Fruit fly (Drosophila melanogaster) whole organism, embryonic: ENCODE measurements around the gene nmo.
A peak's percentile ranks its signal among the peaks of the same experiment; 100 is the strongest.

ENCODE experiments used
- Adf1 ChIP-seq: fragments of 200-800 bp; sonication (Bioruptor generic); IDR thresholded peaks from 2 replicates; pipeline ENCODE4 v1.3.6; 2022; ENCODE audit warnings: missing biosample characterization, missing genetic modification characterization
- BEAF-32 ChIP-seq: fragments of 200-800 bp; sonication (Bioruptor generic); optimal IDR thresholded peaks from 3 replicates; lab custom pipeline; 2017; ENCODE audit warnings: missing biosample characterization, missing genetic modification characterization, mild to moderate bottlenecking, moderate library complexity, missing genetic modification reagents
- CG10209 ChIP-seq: fragments of 200-800 bp; sonication (Bioruptor generic); optimal IDR thresholded peaks from 3 replicates; lab custom pipeline; 2017; ENCODE audit warnings: missing biosample characterization, mild to moderate bottlenecking, missing genetic modification characterization, missing genetic modification reagents
- CG10267 ChIP-seq: fragments of 200-800 bp; sonication (Bioruptor generic); optimal IDR thresholded peaks from 2 replicates; lab custom pipeline; 2018; ENCODE audit warnings: missing biosample characterization, mild to moderate bottlenecking, missing genetic modification characterization, moderate library complexity
- CG10366 ChIP-seq: fragments of 200-800 bp; sonication (Bioruptor generic); IDR thresholded peaks from 2 replicates; pipeline ENCODE4 v1.3.6; 2022; ENCODE audit warnings: missing biosample characterization, missing genetic modification characterization
- CG10654 ChIP-seq: fragments of 200-800 bp; sonication (Bioruptor generic); optimal IDR thresholded peaks from 2 replicates; lab custom pipeline; 2016; ENCODE audit warnings: missing biosample characterization, missing genetic modification characterization
- CG12236 ChIP-seq: fragments of 200-800 bp; sonication (Bioruptor generic); optimal IDR thresholded peaks from 2 replicates; lab custom pipeline; 2016; ENCODE audit warnings: missing biosample characterization, missing genetic modification characterization
- CG1603 ChIP-seq: fragments of 200-800 bp; sonication (Bioruptor generic); optimal IDR thresholded peaks from 2 replicates; lab custom pipeline; 2019; ENCODE audit warnings: missing biosample characterization, mild to moderate bottlenecking, missing genetic modification characterization, moderate library complexity
- CG16779 ChIP-seq: fragments of 200-800 bp; sonication (Bioruptor generic); IDR thresholded peaks from 2 replicates; pipeline ENCODE4 v1.3.6; 2022; ENCODE audit warnings: missing biosample characterization, missing genetic modification characterization
- CG17328 ChIP-seq: fragments of 200-800 bp; sonication (Bioruptor generic); IDR thresholded peaks from 2 replicates; pipeline ENCODE4 v1.3.6; 2022; ENCODE audit warnings: missing biosample characterization, missing genetic modification characterization
- CG17802 ChIP-seq: fragments of 200-800 bp; sonication (Bioruptor generic); optimal IDR thresholded peaks from 2 replicates; lab custom pipeline; 2018; ENCODE audit warnings: missing biosample characterization, mild to moderate bottlenecking, missing genetic modification characterization, moderate library complexity
- CG17829 ChIP-seq: fragments of 200-800 bp; optimal IDR thresholded peaks from 2 replicates; lab custom pipeline; 2019; ENCODE audit warnings: missing biosample characterization, mild to moderate bottlenecking, missing genetic modification characterization, moderate library complexity
- CG18262 ChIP-seq: fragments of 200-800 bp; optimal IDR thresholded peaks from 3 replicates; lab custom pipeline; 2019; ENCODE audit warnings: missing biosample characterization, mild to moderate bottlenecking, missing genetic modification characterization, moderate library complexity
- CG2199 ChIP-seq: fragments of 200-800 bp; sonication (Bioruptor generic); IDR thresholded peaks from 3 replicates; pipeline ENCODE4 v1.3.6; 2022; ENCODE audit warnings: missing biosample characterization, missing genetic modification characterization
- CG30020 ChIP-seq: fragments of 200-800 bp; optimal IDR thresholded peaks from 2 replicates; lab custom pipeline; 2019; ENCODE audit warnings: missing biosample characterization, mild to moderate bottlenecking, missing genetic modification characterization, moderate library complexity
- CG32772 ChIP-seq: fragments of 200-800 bp; sonication (Bioruptor generic); IDR thresholded peaks from 2 replicates; pipeline ENCODE4 v1.3.6; 2022; ENCODE audit warnings: missing biosample characterization, missing genetic modification characterization
- CG34376 ChIP-seq: fragments of 200-800 bp; sonication (Bioruptor generic); optimal IDR thresholded peaks from 2 replicates; lab custom pipeline; 2018; ENCODE audit warnings: missing biosample characterization, mild to moderate bottlenecking, missing genetic modification characterization
- CG4404 ChIP-seq: fragments of 200-800 bp; sonication (Bioruptor generic); IDR thresholded peaks from 2 replicates; pipeline ENCODE4 v1.3.6; 2022; ENCODE audit warnings: missing biosample characterization, missing genetic modification characterization
- CG4617 ChIP-seq: fragments of 200-800 bp; sonication (Bioruptor generic); optimal IDR thresholded peaks from 3 replicates; lab custom pipeline; 2016; ENCODE audit warnings: missing biosample characterization, missing genetic modification characterization, borderline replicate concordance
- CG6765 ChIP-seq: fragments of 200-800 bp; sonication (Bioruptor generic); optimal IDR thresholded peaks from 3 replicates; lab custom pipeline; 2017; ENCODE audit warnings: missing biosample characterization, mild to moderate bottlenecking, missing genetic modification characterization
- CG8478 ChIP-seq: fragments of >200 bp; optimal IDR thresholded peaks from 2 replicates; lab custom pipeline; 2018
- CG8924 ChIP-seq: fragments of 200-800 bp; optimal IDR thresholded peaks from 3 replicates; lab custom pipeline; 2019; ENCODE audit warnings: missing biosample characterization, mild to moderate bottlenecking, missing genetic modification characterization, moderate library complexity
- Dad ChIP-seq: fragments of 200-800 bp; sonication (Bioruptor generic); optimal IDR thresholded peaks from 3 replicates; lab custom pipeline; 2016; ENCODE audit warnings: missing biosample characterization, missing genetic modification characterization
- E2f1 ChIP-seq: fragments of 200-800 bp; sonication (Bioruptor generic); IDR thresholded peaks from 2 replicates; pipeline ENCODE4 v1.3.6; 2022; ENCODE audit warnings: missing biosample characterization, missing genetic modification characterization
- Eip74EF ChIP-seq, 2 experiments: fragments of 200-800 bp in 1 of 2; fragments of >200 bp in 1 of 2; sonication (Bioruptor generic) in 1 of 2; optimal IDR thresholded peaks; 2 replicates each; lab custom pipeline; 2017 to 2019; ENCODE audit warnings: missing biosample characterization in 2 of 2, missing genetic modification characterization in 2 of 2, mild to moderate bottlenecking in 1 of 2, moderate library complexity in 1 of 2
- Fer1 ChIP-seq: fragments of 200-800 bp; sonication (Bioruptor generic); optimal IDR thresholded peaks from 2 replicates; lab custom pipeline; 2017; ENCODE audit warnings: missing biosample characterization, mild to moderate bottlenecking, missing genetic modification characterization
- Gug ChIP-seq: fragments of 200-800 bp; sonication (Bioruptor generic); IDR thresholded peaks from 4 replicates; pipeline ENCODE4 v1.3.6; 2022; ENCODE audit warnings: missing biosample characterization, missing genetic modification characterization
- Hand ChIP-seq: fragments of 200-800 bp; sonication (Bioruptor generic); optimal IDR thresholded peaks from 2 replicates; lab custom pipeline; 2017; ENCODE audit warnings: mild to moderate bottlenecking, missing biosample characterization, missing genetic modification reagents, missing genetic modification characterization
- Lim3 ChIP-seq: fragments of 200-800 bp; sonication (Bioruptor generic); IDR thresholded peaks from 2 replicates; pipeline ENCODE4 v1.3.6; 2022; ENCODE audit warnings: missing biosample characterization, missing genetic modification characterization
- Mad ChIP-seq: fragments of 200-800 bp; sonication (Bioruptor generic); optimal IDR thresholded peaks from 2 replicates; lab custom pipeline; 2016; ENCODE audit warnings: missing biosample characterization, missing genetic modification characterization
- Mrtf ChIP-seq: fragments of 200-800 bp; sonication (Bioruptor generic); IDR thresholded peaks from 3 replicates; pipeline ENCODE4 v1.3.6; 2022; ENCODE audit warnings: missing biosample characterization, missing genetic modification characterization
- Oli ChIP-seq: fragments of 200-800 bp; sonication (Bioruptor generic); optimal IDR thresholded peaks from 2 replicates; lab custom pipeline; 2018; ENCODE audit warnings: missing biosample characterization, mild to moderate bottlenecking, missing genetic modification characterization, moderate library complexity
- Rfx ChIP-seq: fragments of 200-800 bp; sonication (Bioruptor generic); IDR thresholded peaks from 2 replicates; pipeline ENCODE4 v1.3.6; 2022; ENCODE audit warnings: missing biosample characterization, missing genetic modification characterization
- Sox102F ChIP-seq: fragments of 200-800 bp; sonication (Bioruptor generic); optimal IDR thresholded peaks from 2 replicates; lab custom pipeline; 2018; ENCODE audit warnings: missing biosample characterization, mild to moderate bottlenecking, missing genetic modification characterization, moderate library complexity
- Spps ChIP-seq: fragments of 200-800 bp; sonication (Bioruptor generic); optimal IDR thresholded peaks from 2 replicates; lab custom pipeline; 2018; ENCODE audit warnings: missing biosample characterization, mild to moderate bottlenecking, missing genetic modification characterization
- Sry-β ChIP-seq: fragments of 200-800 bp; sonication (Bioruptor generic); optimal IDR thresholded peaks from 2 replicates; lab custom pipeline; 2018; ENCODE audit warnings: missing biosample characterization, mild to moderate bottlenecking, missing genetic modification characterization, moderate library complexity
- Xrp1 ChIP-seq: fragments of 200-800 bp; sonication (Bioruptor generic); IDR thresholded peaks from 2 replicates; pipeline ENCODE4 v1.3.6; 2022; ENCODE audit warnings: missing biosample characterization, missing genetic modification characterization
- YL-1 ChIP-seq: fragments of 200-800 bp; sonication (Bioruptor generic); optimal IDR thresholded peaks from 3 replicates; lab custom pipeline; 2017; ENCODE audit warnings: missing biosample characterization, mild to moderate bottlenecking, missing genetic modification characterization
- bcd ChIP-seq: fragments of 200-800 bp; sonication (Bioruptor generic); optimal IDR thresholded peaks from 2 replicates; lab custom pipeline; 2017; ENCODE audit warnings: missing biosample characterization, mild to moderate bottlenecking, missing genetic modification characterization
- dati ChIP-seq: fragments of 200-800 bp; sonication (Bioruptor generic); IDR thresholded peaks from 2 replicates; pipeline ENCODE4 v1.3.6; 2022; ENCODE audit warnings: missing biosample characterization, missing genetic modification characterization
- fru ChIP-seq: fragments of >200 bp; optimal IDR thresholded peaks from 2 replicates; lab custom pipeline; 2017
- ftz-f1 ChIP-seq: fragments of 200-800 bp; sonication (Bioruptor generic); optimal IDR thresholded peaks from 2 replicates; lab custom pipeline; 2016; ENCODE audit warnings: missing biosample characterization, missing genetic modification characterization
- gsb ChIP-seq: fragments of 200-800 bp; sonication (Bioruptor generic); IDR thresholded peaks from 2 replicates; pipeline ENCODE4 v1.3.6; 2022; ENCODE audit warnings: missing biosample characterization, missing genetic modification characterization
- h ChIP-seq: fragments of >200 bp; optimal IDR thresholded peaks from 2 replicates; lab custom pipeline; 2017
- hbn ChIP-seq: fragments of 200-800 bp; sonication (Bioruptor generic); IDR thresholded peaks from 2 replicates; pipeline ENCODE4 v1.3.6; 2022; ENCODE audit warnings: missing biosample characterization, missing genetic modification characterization; ENCODE audit not compliant: partially characterized antibody
- odd ChIP-seq: fragments of 200-800 bp; sonication (Bioruptor generic); optimal IDR thresholded peaks from 2 replicates; lab custom pipeline; 2017; ENCODE audit warnings: missing biosample characterization, mild to moderate bottlenecking, missing genetic modification characterization
- phol ChIP-seq: fragments of 200-800 bp; sonication (Bioruptor generic); optimal IDR thresholded peaks from 3 replicates; lab custom pipeline; 2018; ENCODE audit warnings: missing biosample characterization, mild to moderate bottlenecking, missing genetic modification characterization, moderate library complexity
- prd ChIP-seq, 3 experiments: fragments of >200 bp in 2 of 3; fragments of 200-800 bp in 1 of 3; sonication (Bioruptor generic) in 1 of 3; optimal IDR thresholded peaks in 2 of 3; IDR thresholded peaks in 1 of 3; 2 replicates in 2 of 3; 3 replicates in 1 of 3; pipeline versions ENCODE4 v1.3.6 to Lab custom; 2017 to 2022; ENCODE audit warnings: missing biosample characterization in 1 of 3, missing genetic modification characterization in 1 of 3
- salm ChIP-seq: fragments of 200-800 bp; sonication (Bioruptor generic); optimal IDR thresholded peaks from 2 replicates; lab custom pipeline; 2018; ENCODE audit warnings: missing biosample characterization, mild to moderate bottlenecking, missing genetic modification characterization
- sr ChIP-seq: fragments of 200-800 bp; sonication (Bioruptor generic); IDR thresholded peaks from 3 replicates; pipeline ENCODE4 v1.3.6; 2022; ENCODE audit warnings: missing biosample characterization, missing genetic modification characterization
- unc-4 ChIP-seq: fragments of 200-800 bp; sonication (Bioruptor generic); IDR thresholded peaks from 2 replicates; pipeline ENCODE4 v1.3.6; 2022; ENCODE audit warnings: missing biosample characterization, missing genetic modification characterization; ENCODE audit not compliant: partially characterized antibody
- yki ChIP-seq: fragments of >200 bp; optimal IDR thresholded peaks from 3 replicates; lab custom pipeline; 2018
- z ChIP-seq: fragments of 200-800 bp; sonication (Bioruptor generic); IDR thresholded peaks from 3 replicates; pipeline ENCODE4 v1.3.6; 2022; ENCODE audit warnings: missing biosample characterization, missing genetic modification characterization

The nmo gene

DNA sequence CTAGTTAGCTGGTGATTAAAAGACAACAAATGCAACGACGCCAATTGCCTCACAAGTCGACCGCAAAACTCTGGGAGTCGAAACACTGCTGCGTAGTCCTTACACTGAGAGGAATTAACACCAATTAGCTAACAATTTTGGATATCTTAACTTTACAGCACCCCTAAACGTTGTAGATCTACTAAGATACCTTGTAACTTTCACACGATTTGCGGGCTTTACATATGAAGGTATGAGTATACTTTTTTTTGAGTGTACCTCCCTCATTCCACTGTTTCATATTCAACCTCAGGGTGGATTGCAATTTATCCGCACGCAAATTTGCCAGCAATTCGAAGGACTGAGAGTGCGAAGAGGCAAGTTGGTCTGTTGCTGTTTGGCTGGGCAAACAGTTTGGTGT lies 15.3 kb upstream of the nmo start (continued):
- TF ChIP-seq Lim3 (GFP tag; lab: Robert Waterston, UW) (no peak), prd (optimal IDR thresholded peaks at IDR 0.05; lab: Kevin White, UChicago) (no peak), prd (GFP tag; IDR thresholded peaks at IDR 0.05; lab: Robert Waterston, UW) (peak; percentile 50; the same call in 2 of the 3 replicates), CG10209 (no peak), Fer1 (GFP tag; lab: Kevin White, UChicago) (no peak), Mrtf (no peak), CG17802 (tag; lab: Kevin White, UChicago) (no peak), CG34376 (no peak), yki (lab: Kevin White, UChicago) (no peak), CG12236 (no peak), CG4404 (GFP tag; lab: Robert Waterston, UW) (0 out of 2 replicates have a peak, but pooled peaks have one; percentile 43), Xrp1 (GFP tag; lab: Robert Waterston, UW) (no peak), CG10654 (no peak), gsb (GFP tag; lab: Robert Waterston, UW) (no peak), CG18262 (tag; lab: Kevin White, UChicago) (peak; percentile 21), dati (GFP tag; lab: Robert Waterston, UW) (no peak), CG4617 (GFP tag; lab: Kevin White, UChicago) (no peak), CG8478 (lab: Kevin White, UChicago) (no peak), odd (GFP tag; lab: Kevin White, UChicago) (no peak), Sox102F (GFP tag; lab: Kevin White, UChicago) (no peak), ftz-f1 (GFP tag; lab: Kevin White, UChicago) (no peak), CG32772 (GFP tag; lab: Robert Waterston, UW) (no peak), salm (tag; lab: Kevin White, UChicago) (no peak), YL-1 (GFP tag; lab: Kevin White, UChicago) (no peak), Eip74EF (GFP tag; optimal IDR thresholded peaks at IDR 0.05; lab: Kevin White, UChicago) (no peak), hbn (GFP tag; lab: Robert Waterston, UW) (no peak), Gug (GFP tag; lab: Robert Waterston, UW) (no peak), CG8924 (tag; lab: Kevin White, UChicago) (no peak), Adf1 (no peak), CG16779 (GFP tag; lab: Robert Waterston, UW) (no peak), Spps (no peak), sr (GFP tag; lab: Robert Waterston, UW) (no peak), CG17328 (GFP tag; lab: Robert Waterston, UW) (0 out of 2 replicates have a peak, but pooled peaks have one; percentile 37), Oli (tag; lab: Kevin White, UChicago) (peak; percentile 17), E2f1 (GFP tag; lab: Robert Waterston, UW) (no peak), CG2199 (no peak), z (GFP tag; lab: Robert Waterston, UW) (no peak), fru (lab: Kevin White, UChicago) (no peak), Rfx (GFP tag; lab: Robert Waterston, UW) (no peak), CG17829 (tag; lab: Kevin White, UChicago) (no peak), phol (peak; percentile 7), CG30020 (tag; lab: Kevin White, UChicago) (no peak), bcd (GFP tag; lab: Kevin White, UChicago) (no peak), Mad (GFP tag; lab: Kevin White, UChicago) (no peak), Hand (GFP tag; lab: Kevin White, UChicago) (no peak), Sry-β (GFP tag; lab: Kevin White, UChicago) (no peak), CG10366 (GFP tag; lab: Robert Waterston, UW) (no peak), CG1603 (peak; percentile 48), unc-4 (GFP tag; lab: Robert Waterston, UW) (no peak), CG6765 (no peak), h (lab: Kevin White, UChicago) (no peak), BEAF-32 (GFP tag; lab: Kevin White, UChicago) (no peak), Dad (GFP tag; lab: Kevin White, UChicago) (no peak), CG10267 (tag; lab: Kevin White, UChicago) (peak; percentile 0)
